Worm (Caenorhabditis elegans): ENCODE results near the gene bath-31.

DNA sequence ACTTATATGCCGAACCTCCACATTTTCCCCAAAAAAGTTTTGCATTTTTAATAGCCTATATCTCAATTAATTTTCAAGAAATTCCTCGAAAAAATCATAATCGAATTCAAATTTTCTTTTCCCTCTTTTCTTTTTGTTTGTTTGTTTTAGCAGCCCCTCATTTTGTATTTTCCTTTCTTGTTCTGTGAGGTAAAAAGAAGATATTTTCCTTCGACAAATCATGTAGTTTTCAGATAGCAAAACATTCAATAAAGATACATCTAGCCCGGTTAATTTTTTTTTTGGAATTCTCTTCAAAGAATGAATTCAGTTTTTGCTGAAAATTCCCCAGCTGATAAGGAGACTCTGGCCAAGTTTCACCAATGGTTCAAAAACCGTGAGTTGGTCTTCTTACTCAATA, 43.9 kb downstream of the bath-31 start, which contains the start of gene T24E12.3:
- TF ChIP-seq ztf-29 (GFP tag; IDR thresholded peaks at IDR 0.05), result no peak
- TF ChIP-seq med-1 (GFP tag; optimal IDR thresholded peaks at IDR 0.05; ENCODE audit: insufficient read depth), result no peak
- no peak for TF ChIP-seq T22C8.4 (GFP tag; IDR thresholded peaks at IDR 0.05)
- no peak for TF ChIP-seq flt-1 (GFP tag; IDR thresholded peaks at IDR 0.05)
- TF ChIP-seq ztf-23 (GFP tag; IDR thresholded peaks at IDR 0.05), result no peak
- TF ChIP-seq klf-2 (GFP tag; conservative IDR thresholded peaks at IDR 0.05), result no peak

Measured in whole organism, midembryonic.